Fruit fly (Drosophila melanogaster) whole organism, embryonic: Measurements from ENCODE around the gene yellow-f.

Source experiments
- Aef1 ChIP-seq: fragments of 200-800 bp; sonication (Bioruptor generic); IDR thresholded peaks from 3 replicates; pipeline ENCODE4 v1.3.6; 2022; ENCODE audit warnings: missing biosample characterization, missing genetic modification characterization
- CG11398 ChIP-seq: fragments of 200-800 bp; sonication (Bioruptor generic); optimal IDR thresholded peaks from 2 replicates; lab custom pipeline; 2016; ENCODE audit warnings: missing biosample characterization, missing genetic modification characterization
- CG12391 ChIP-seq: fragments of 200-800 bp; sonication (Bioruptor generic); optimal IDR thresholded peaks from 3 replicates; lab custom pipeline; 2018; ENCODE audit warnings: missing biosample characterization, mild to moderate bottlenecking, missing genetic modification characterization, moderate library complexity
- CG12659 ChIP-seq: fragments of 200-800 bp; sonication (Bioruptor generic); optimal IDR thresholded peaks from 3 replicates; lab custom pipeline; 2017; ENCODE audit warnings: mild to moderate bottlenecking, missing biosample characterization, missing genetic modification reagents, missing genetic modification characterization
- CG12769 ChIP-seq: fragments of 200-800 bp; sonication (Bioruptor generic); optimal IDR thresholded peaks from 2 replicates; lab custom pipeline; 2019; ENCODE audit warnings: missing biosample characterization, mild to moderate bottlenecking, missing genetic modification characterization, moderate library complexity
- CG14441 ChIP-seq: fragments of 200-800 bp; sonication (Bioruptor generic); IDR thresholded peaks from 2 replicates; pipeline ENCODE4 v1.3.6; 2022; ENCODE audit warnings: missing biosample characterization, missing genetic modification characterization
- CG14710 ChIP-seq: fragments of 200-800 bp; sonication (Bioruptor generic); optimal IDR thresholded peaks from 3 replicates; lab custom pipeline; 2019; ENCODE audit warnings: missing biosample characterization, mild to moderate bottlenecking, missing genetic modification characterization, moderate library complexity
- CG15011 ChIP-seq: fragments of 200-800 bp; sonication (Bioruptor generic); optimal IDR thresholded peaks from 3 replicates; lab custom pipeline; 2018; ENCODE audit warnings: missing biosample characterization, mild to moderate bottlenecking, missing genetic modification characterization
- CG1792 ChIP-seq: fragments of 200-800 bp; sonication (Bioruptor generic); optimal IDR thresholded peaks from 2 replicates; lab custom pipeline; 2016; ENCODE audit warnings: missing biosample characterization, missing genetic modification characterization
- CG18011 ChIP-seq: fragments of 200-800 bp; sonication (Bioruptor generic); optimal IDR thresholded peaks from 2 replicates; lab custom pipeline; 2017; ENCODE audit warnings: missing biosample characterization, missing genetic modification characterization, mild to moderate bottlenecking, moderate library complexity, missing genotype
- CG1832 ChIP-seq: fragments of 200-800 bp; sonication (Bioruptor generic); optimal IDR thresholded peaks from 2 replicates; lab custom pipeline; 2017; ENCODE audit warnings: missing biosample characterization, mild to moderate bottlenecking, missing genetic modification characterization, inconsistent platforms
- CG2116 ChIP-seq: fragments of 200-800 bp; sonication (Bioruptor generic); optimal IDR thresholded peaks from 3 replicates; lab custom pipeline; 2018; ENCODE audit warnings: missing biosample characterization, mild to moderate bottlenecking, missing genetic modification characterization
- CG2120 ChIP-seq: fragments of 200-800 bp; sonication (Bioruptor generic); optimal IDR thresholded peaks from 3 replicates; lab custom pipeline; 2016; ENCODE audit warnings: missing biosample characterization, missing genetic modification characterization
- CG2889 ChIP-seq: fragments of 200-800 bp; sonication (Bioruptor generic); IDR thresholded peaks from 3 replicates; pipeline ENCODE4 v1.3.6; 2022; ENCODE audit warnings: missing biosample characterization, missing genetic modification characterization
- CG4404 ChIP-seq: fragments of 200-800 bp; sonication (Bioruptor generic); IDR thresholded peaks from 2 replicates; pipeline ENCODE4 v1.3.6; 2022; ENCODE audit warnings: missing biosample characterization, missing genetic modification characterization
- CG6813 ChIP-seq: fragments of 200-800 bp; sonication (Bioruptor generic); optimal IDR thresholded peaks from 2 replicates; lab custom pipeline; 2017; ENCODE audit warnings: missing biosample characterization, missing genetic modification characterization, mild to moderate bottlenecking, moderate library complexity, missing genetic modification reagents
- CG9437 ChIP-seq: fragments of 200-800 bp; sonication (Bioruptor generic); optimal IDR thresholded peaks from 2 replicates; lab custom pipeline; 2018; ENCODE audit warnings: missing biosample characterization, mild to moderate bottlenecking, missing genetic modification characterization
- CG9932 ChIP-seq: fragments of 200-800 bp; sonication (Bioruptor generic); IDR thresholded peaks from 2 replicates; pipeline ENCODE4 v1.3.6; 2022; ENCODE audit warnings: missing biosample characterization, missing genetic modification characterization
- Dad ChIP-seq: fragments of 200-800 bp; sonication (Bioruptor generic); optimal IDR thresholded peaks from 3 replicates; lab custom pipeline; 2016; ENCODE audit warnings: missing biosample characterization, missing genetic modification characterization
- Dref ChIP-seq: fragments of 200-800 bp; sonication (Bioruptor generic); IDR thresholded peaks from 2 replicates; pipeline ENCODE4 v1.3.6; 2022; ENCODE audit warnings: missing biosample characterization, missing genetic modification characterization
- HLH4C ChIP-seq: fragments of 200-800 bp; sonication (Bioruptor generic); IDR thresholded peaks from 3 replicates; pipeline ENCODE4 v1.3.6; 2022; ENCODE audit warnings: missing biosample characterization, missing genetic modification characterization; ENCODE audit not compliant: partially characterized antibody
- Hsf ChIP-seq: fragments of 200-800 bp; sonication (Bioruptor generic); optimal IDR thresholded peaks from 3 replicates; lab custom pipeline; 2016; ENCODE audit warnings: missing biosample characterization, missing genetic modification characterization
- MBD-R2 ChIP-seq: fragments of 200-800 bp; sonication (Bioruptor generic); IDR thresholded peaks from 2 replicates; pipeline ENCODE4 v1.3.6; 2022; ENCODE audit warnings: missing biosample characterization, missing genetic modification characterization
- Med ChIP-seq: fragments of 200-800 bp; sonication (Bioruptor generic); peaks from one replicate; lab custom pipeline; 2016; ENCODE audit warnings: missing biosample characterization, missing genetic modification characterization, mild to moderate bottlenecking, inconsistent platforms, moderate library complexity
- Opbp ChIP-seq: fragments of 200-800 bp; sonication (Bioruptor generic); IDR thresholded peaks from 3 replicates; pipeline ENCODE4 v1.3.6; 2022; ENCODE audit warnings: missing biosample characterization, missing genetic modification characterization; ENCODE audit not compliant: partially characterized antibody
- Scr ChIP-seq: fragments of 200-800 bp; sonication (Bioruptor generic); IDR thresholded peaks from 2 replicates; pipeline ENCODE4 v1.3.6; 2022; ENCODE audit warnings: missing biosample characterization, missing genetic modification characterization; ENCODE audit not compliant: partially characterized antibody
- Sry-δ ChIP-seq: fragments of 200-800 bp; sonication (Bioruptor generic); optimal IDR thresholded peaks from 2 replicates; lab custom pipeline; 2016; ENCODE audit warnings: missing biosample characterization, missing genetic modification characterization
- TFAM ChIP-seq: fragments of 200-800 bp; sonication (Bioruptor generic); optimal IDR thresholded peaks from 2 replicates; lab custom pipeline; 2017; ENCODE audit warnings: missing biosample characterization, missing genetic modification characterization, inconsistent platforms
- abd-A ChIP-seq: fragments of 200-800 bp; sonication (Bioruptor generic); optimal IDR thresholded peaks from 3 replicates; lab custom pipeline; 2019; ENCODE audit warnings: missing biosample characterization, mild to moderate bottlenecking, missing genetic modification characterization, moderate library complexity
- al ChIP-seq: fragments of 200-800 bp; sonication (Bioruptor generic); IDR thresholded peaks from 2 replicates; pipeline ENCODE4 v1.3.6; 2022; ENCODE audit warnings: missing biosample characterization, missing genetic modification characterization
- ara ChIP-seq: fragments of 200-800 bp; sonication (Bioruptor generic); IDR thresholded peaks from 2 replicates; pipeline ENCODE4 v1.3.6; 2022; ENCODE audit warnings: missing biosample characterization, missing genetic modification characterization
- bbx ChIP-seq: fragments of 200-800 bp; sonication (Bioruptor generic); IDR thresholded peaks from 2 replicates; pipeline ENCODE4 v1.3.6; 2022; ENCODE audit warnings: missing biosample characterization, missing genetic modification characterization; ENCODE audit not compliant: partially characterized antibody
- chif ChIP-seq, 2 experiments: fragments of 200-800 bp; sonication (Bioruptor generic); optimal IDR thresholded peaks; 3 replicates each; lab custom pipeline; 2016; ENCODE audit warnings: missing biosample characterization in 2 of 2, missing genetic modification characterization in 2 of 2
- ci ChIP-seq: fragments of 200-800 bp; sonication (Bioruptor generic); IDR thresholded peaks from 3 replicates; pipeline ENCODE4 v1.3.6; 2022; ENCODE audit warnings: missing biosample characterization, missing genetic modification characterization
- crp ChIP-seq, 2 experiments: fragments of 200-800 bp; sonication (Bioruptor generic); optimal IDR thresholded peaks; 2 replicates in 1 of 2; 3 replicates in 1 of 2; lab custom pipeline; 2017; ENCODE audit warnings: missing biosample characterization in 2 of 2, missing genetic modification characterization in 2 of 2, mild to moderate bottlenecking in 1 of 2, moderate library complexity in 1 of 2
- dimm ChIP-seq: fragments of 200-800 bp; sonication (Bioruptor generic); IDR thresholded peaks from 2 replicates; pipeline ENCODE4 v1.3.6; 2022; ENCODE audit warnings: missing biosample characterization, missing genetic modification characterization
- exex ChIP-seq: fragments of 200-800 bp; sonication (Bioruptor generic); optimal IDR thresholded peaks from 4 replicates; lab custom pipeline; 2018; ENCODE audit warnings: missing biosample characterization, mild to moderate bottlenecking, missing genetic modification characterization, moderate library complexity
- hkb ChIP-seq, 2 experiments: fragments of 200-800 bp in 1 of 2; fragments of >200 bp in 1 of 2; sonication (Bioruptor generic) in 1 of 2; IDR thresholded peaks in 1 of 2; optimal IDR thresholded peaks in 1 of 2; 2 replicates each; pipeline versions ENCODE4 v1.3.6 to Lab custom; 2017 to 2022; ENCODE audit warnings: missing biosample characterization in 1 of 2, missing genetic modification characterization in 1 of 2
- kah ChIP-seq: fragments of 200-800 bp; sonication (Bioruptor generic); optimal IDR thresholded peaks from 2 replicates; lab custom pipeline; 2018; ENCODE audit warnings: missing biosample characterization, mild to moderate bottlenecking, missing genetic modification characterization
- mam ChIP-seq: fragments of 200-800 bp; sonication (Bioruptor generic); optimal IDR thresholded peaks from 3 replicates; lab custom pipeline; 2016; ENCODE audit warnings: missing biosample characterization, missing genetic modification characterization
- nau ChIP-seq: fragments of 200-800 bp; sonication (Bioruptor generic); optimal IDR thresholded peaks from 3 replicates; lab custom pipeline; 2017; ENCODE audit warnings: missing biosample characterization, mild to moderate bottlenecking, missing genetic modification characterization, missing genetic modification reagents
- nerfin-1 ChIP-seq: fragments of 200-800 bp; sonication (Bioruptor generic); optimal IDR thresholded peaks from 3 replicates; lab custom pipeline; 2019; ENCODE audit warnings: missing biosample characterization, mild to moderate bottlenecking, missing genetic modification characterization, moderate library complexity
- peb ChIP-seq: fragments of 200-800 bp; sonication (Bioruptor generic); IDR thresholded peaks from 2 replicates; pipeline ENCODE4 v1.3.6; 2022; ENCODE audit warnings: missing biosample characterization, missing genetic modification characterization
- rib ChIP-seq: fragments of 200-800 bp; sonication (Bioruptor generic); IDR thresholded peaks from 2 replicates; pipeline ENCODE4 v1.3.6; 2022; ENCODE audit warnings: missing biosample characterization, missing genetic modification characterization
- salm ChIP-seq: fragments of 200-800 bp; sonication (Bioruptor generic); optimal IDR thresholded peaks from 2 replicates; lab custom pipeline; 2018; ENCODE audit warnings: missing biosample characterization, mild to moderate bottlenecking, missing genetic modification characterization
- sc ChIP-seq, 3 experiments: fragments of >200 bp in 2 of 3; fragments of 200-800 bp in 1 of 3; sonication (Bioruptor generic) in 1 of 3; optimal IDR thresholded peaks; 2 replicates in 2 of 3; 3 replicates in 1 of 3; lab custom pipeline; 2017; ENCODE audit warnings: mild to moderate bottlenecking in 1 of 3, missing biosample characterization in 1 of 3, missing genetic modification characterization in 1 of 3, missing genetic modification reagents in 1 of 3
- unc-4 ChIP-seq: fragments of 200-800 bp; sonication (Bioruptor generic); IDR thresholded peaks from 2 replicates; pipeline ENCODE4 v1.3.6; 2022; ENCODE audit warnings: missing biosample characterization, missing genetic modification characterization; ENCODE audit not compliant: partially characterized antibody
- wek ChIP-seq: fragments of 200-800 bp; sonication (Bioruptor generic); optimal IDR thresholded peaks from 3 replicates; lab custom pipeline; 2018; ENCODE audit warnings: missing biosample characterization, mild to moderate bottlenecking, missing genetic modification characterization, moderate library complexity

Gene yellow-f

DNA sequence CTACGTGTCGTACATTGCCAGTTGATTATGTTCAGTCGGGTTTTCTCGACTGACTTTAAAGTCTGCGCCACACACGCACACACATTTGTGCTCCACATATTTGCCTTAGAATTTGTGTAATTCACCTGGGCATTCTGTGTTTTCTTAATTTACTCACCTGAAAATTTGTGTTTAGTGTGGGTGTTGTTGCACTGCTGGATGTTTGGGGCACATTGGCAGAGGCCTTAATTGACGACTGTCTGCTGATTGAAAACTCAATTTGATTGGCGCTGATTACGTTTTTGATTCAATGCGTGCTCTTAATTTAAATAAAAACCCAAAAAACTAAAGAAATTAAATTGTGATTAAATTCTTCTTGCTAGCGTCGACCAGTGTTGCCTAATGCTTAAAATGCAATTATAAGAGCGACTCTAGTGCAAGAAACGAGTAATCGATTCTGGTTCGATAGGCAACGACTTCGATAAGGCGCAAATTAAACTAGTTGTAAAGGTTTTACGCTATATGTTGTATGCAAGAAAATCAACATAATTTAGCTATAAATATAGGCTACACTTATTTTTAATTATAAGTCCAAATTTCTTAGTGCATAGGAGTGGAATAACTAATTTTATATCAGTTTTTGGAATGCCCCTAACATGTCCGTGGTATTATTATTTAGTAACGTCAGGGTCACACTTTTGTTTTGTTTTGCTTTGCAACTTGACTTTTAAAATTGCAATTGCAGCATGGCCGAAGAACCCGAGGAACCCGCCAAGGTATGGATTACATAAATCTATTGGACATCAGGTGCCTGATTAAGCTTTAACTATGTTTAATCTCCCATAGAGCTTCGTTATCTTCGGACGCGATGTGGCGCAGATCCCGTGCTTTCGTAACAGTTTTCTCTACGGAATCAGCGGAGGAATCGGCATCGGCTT lies 37.5 kb upstream of the yellow-f start, which contains the start of the genes CG46281 and CG46280 (continued):
- TF ChIP-seq CG15011 (GFP tag; lab: Kevin White, UChicago) = no peak
- peak; percentile 72 for TF ChIP-seq Dref (GFP tag; lab: Robert Waterston, UW)
- TF ChIP-seq CG4404 (GFP tag; lab: Robert Waterston, UW) = no peak
- TF ChIP-seq kah (GFP tag; lab: Kevin White, UChicago) = no peak
- no peak for TF ChIP-seq peb (GFP tag; lab: Robert Waterston, UW)
- peak; percentile 62 for TF ChIP-seq Scr
- TF ChIP-seq Med (GFP tag; lab: Kevin White, UChicago) = peak; percentile 95
- no peak for TF ChIP-seq dimm (GFP tag; lab: Robert Waterston, UW)
- peak; percentile 37 for TF ChIP-seq mam
- TF ChIP-seq CG9437 = peak; percentile 6
- peak; percentile 83 for TF ChIP-seq hkb (optimal IDR thresholded peaks at IDR 0.05; lab: Kevin White, UChicago)
- TF ChIP-seq hkb (GFP tag; IDR thresholded peaks at IDR 0.05; lab: Robert Waterston, UW) = peak; percentile 40; the same call in 1 of the 2 replicates
- TF ChIP-seq rib (GFP tag; lab: Robert Waterston, UW) = no peak
- TF ChIP-seq CG18011 (GFP tag; lab: Kevin White, UChicago) = peak; percentile 11
- peak; percentile 71 for TF ChIP-seq CG2120
- no peak for TF ChIP-seq ci (GFP tag; lab: Robert Waterston, UW)
- peak; percentile 64 for TF ChIP-seq unc-4
- no peak for TF ChIP-seq sc (optimal IDR thresholded peaks at IDR 0.05; lab: Kevin White, UChicago)
- TF ChIP-seq sc (GFP tag; optimal IDR thresholded peaks at IDR 0.05; lab: Kevin White, UChicago) = no peak
- TF ChIP-seq bbx (GFP tag; lab: Robert Waterston, UW) = no peak; the same call in 1 of the 2 replicates
- TF ChIP-seq al (GFP tag; lab: Robert Waterston, UW) = no peak
- TF ChIP-seq CG1832 = no peak
- peak; percentile 93 for TF ChIP-seq wek (GFP tag; lab: Kevin White, UChicago)
- peak; percentile 70 for TF ChIP-seq CG12659 (GFP tag; lab: Kevin White, UChicago)
- peak; percentile 74 for TF ChIP-seq Sry-δ (GFP tag; lab: Kevin White, UChicago)
- TF ChIP-seq Hsf (GFP tag; lab: Kevin White, UChicago) = peak; percentile 45
- peak; percentile 93 for TF ChIP-seq CG14710 (tag; lab: Kevin White, UChicago)
- TF ChIP-seq CG2889 (GFP tag; lab: Robert Waterston, UW) = no peak
- TF ChIP-seq HLH4C (GFP tag; lab: Robert Waterston, UW) = peak; percentile 69
- TF ChIP-seq CG9932 = no peak
- no peak for TF ChIP-seq Aef1 (GFP tag; lab: Robert Waterston, UW)
- no peak for TF ChIP-seq CG11398 (GFP tag; lab: Kevin White, UChicago)
- TF ChIP-seq Opbp (GFP tag; lab: Robert Waterston, UW) = peak; percentile 61; the same call in 1 of the 3 replicates
- peak; percentile 66 for TF ChIP-seq MBD-R2 (GFP tag; lab: Robert Waterston, UW)
- peak in 1 of 2 experiments; percentile 38 for TF ChIP-seq chif (GFP tag; optimal IDR thresholded peaks at IDR 0.05; lab: Kevin White, UChicago)
- no peak for TF ChIP-seq nau (GFP tag; lab: Kevin White, UChicago)
- no peak for TF ChIP-seq CG12769 (tag; lab: Kevin White, UChicago)
- TF ChIP-seq Dad = peak; percentile 12
- TF ChIP-seq ara (GFP tag; lab: Robert Waterston, UW) = no peak

- TF ChIP-seq crp (GFP tag; optimal IDR thresholded peaks at IDR 0.05; lab: Kevin White, UChicago) = no peak
- no peak for TF ChIP-seq nerfin-1 (tag; lab: Kevin White, UChicago)
- no peak for TF ChIP-seq CG2116 (GFP tag; lab: Kevin White, UChicago)
- TF ChIP-seq CG1792 = no peak
- no peak for TF ChIP-seq CG6813
- TF ChIP-seq exex (tag; lab: Kevin White, UChicago) = no peak
- TF ChIP-seq abd-A (tag; lab: Kevin White, UChicago) = no peak
- TF ChIP-seq TFAM (GFP tag; lab: Kevin White, UChicago) = no peak
- TF ChIP-seq CG12391 = no peak
- TF ChIP-seq CG14441 (GFP tag; lab: Robert Waterston, UW) = no peak
- TF ChIP-seq CG12769 (tag; lab: Kevin White, UChicago) = no peak
- no peak for TF ChIP-seq salm
These were observed 26.0 kb upstream of the yellow-f start for dm6 chr3R:13018995-13019394.
